Fruit fly (Drosophila melanogaster): ENCODE data around the gene Tsp3A.

dm6 chrX:2658258-2658853 is 38.8 kb upstream of the Tsp3A start:
- no peak for TF ChIP-seq bowl (GFP tag; IDR thresholded peaks at IDR 0.05)
- no peak for TF ChIP-seq ac (GFP tag; optimal IDR thresholded peaks at IDR 0.05)
- TF ChIP-seq CG1529 (GFP tag; optimal IDR thresholded peaks at IDR 0.05) = no peak
- no peak for TF ChIP-seq CG2678 (tag; optimal IDR thresholded peaks at IDR 0.05)
- no peak for TF ChIP-seq Hand (GFP tag; optimal IDR thresholded peaks at IDR 0.05)
- TF ChIP-seq CG10462 (GFP tag; optimal IDR thresholded peaks at IDR 0.05) = no peak
- no peak for TF ChIP-seq ab (GFP tag; optimal IDR thresholded peaks at IDR 0.05)
- TF ChIP-seq scrt (GFP tag; optimal IDR thresholded peaks at IDR 0.05) = no peak
- TF ChIP-seq CG2120 (GFP tag; optimal IDR thresholded peaks at IDR 0.05) = no peak
- no peak for TF ChIP-seq HLH54F (GFP tag; optimal IDR thresholded peaks at IDR 0.05)
- TF ChIP-seq vvl (GFP tag; IDR thresholded peaks at IDR 0.05) = peak; percentile 38; the same call in 1 of the 2 replicates
- no peak for TF ChIP-seq tx (GFP tag; optimal IDR thresholded peaks at IDR 0.05)
- no peak for TF ChIP-seq CG11696 (GFP tag; IDR thresholded peaks at IDR 0.05)
- TF ChIP-seq danr (GFP tag; IDR thresholded peaks at IDR 0.05) = no peak
